Fruit fly (Drosophila melanogaster) whole organism, prepupa: Measurements from ENCODE around the gene Nubp2.

Experiments
- Blimp-1 ChIP-seq: fragments of 200-800 bp; sonication (Bioruptor generic); optimal IDR thresholded peaks from 3 replicates; lab custom pipeline; 2017; ENCODE audit warnings: missing biosample characterization, missing genetic modification characterization, mild to moderate bottlenecking, moderate library complexity, missing genetic modification reagents
- CG10631 ChIP-seq: fragments of 200-800 bp; sonication (Bioruptor generic); optimal IDR thresholded peaks from 2 replicates; lab custom pipeline; 2016; ENCODE audit warnings: missing biosample characterization, missing genetic modification characterization
- CG11294 ChIP-seq: fragments of 200-800 bp; sonication (Bioruptor generic); IDR thresholded peaks from 2 replicates; pipeline ENCODE4 v1.3.6; 2022; ENCODE audit warnings: missing biosample characterization, missing genetic modification characterization
- CG11762 ChIP-seq: fragments of 200-800 bp; sonication (Bioruptor generic); optimal IDR thresholded peaks from 3 replicates; lab custom pipeline; 2016; ENCODE audit warnings: missing biosample characterization, missing genetic modification characterization; ENCODE audit not compliant: insufficient read depth
- CG15336 ChIP-seq: fragments of 200-800 bp; sonication (Bioruptor generic); IDR thresholded peaks from 2 replicates; pipeline ENCODE4 v1.3.6; 2022; ENCODE audit warnings: missing biosample characterization, missing genetic modification characterization
- CG1621 ChIP-seq: fragments of 200-800 bp; sonication (Bioruptor generic); optimal IDR thresholded peaks from 3 replicates; lab custom pipeline; 2018; ENCODE audit warnings: missing biosample characterization, mild to moderate bottlenecking, missing genetic modification characterization
- CG16779 ChIP-seq: fragments of 200-800 bp; sonication (Bioruptor generic); optimal IDR thresholded peaks from 3 replicates; lab custom pipeline; 2017; ENCODE audit warnings: missing biosample characterization, mild to moderate bottlenecking, missing genetic modification characterization
- CG3032 ChIP-seq: fragments of 200-800 bp; optimal IDR thresholded peaks from 2 replicates; lab custom pipeline; 2019; ENCODE audit warnings: missing biosample characterization, mild to moderate bottlenecking, missing genetic modification characterization, moderate library complexity
- CG31627 ChIP-seq: fragments of 200-800 bp; sonication (Bioruptor generic); optimal IDR thresholded peaks from 3 replicates; lab custom pipeline; 2016; ENCODE audit warnings: missing biosample characterization, missing genetic modification characterization
- CG32006 ChIP-seq: fragments of 200-800 bp; sonication (Bioruptor generic); optimal IDR thresholded peaks from 3 replicates; lab custom pipeline; 2017; ENCODE audit warnings: missing biosample characterization, mild to moderate bottlenecking, missing genetic modification characterization
- CG34406 ChIP-seq: fragments of 200-800 bp; sonication (Bioruptor generic); optimal IDR thresholded peaks from 3 replicates; lab custom pipeline; 2016; ENCODE audit warnings: missing biosample characterization, missing genetic modification characterization
- CG3919 ChIP-seq: fragments of 200-800 bp; sonication (Bioruptor generic); optimal IDR thresholded peaks from 3 replicates; lab custom pipeline; 2016; ENCODE audit warnings: missing biosample characterization, missing genetic modification characterization
- CG4318 ChIP-seq: fragments of 200-800 bp; sonication (Bioruptor generic); optimal IDR thresholded peaks from 3 replicates; lab custom pipeline; 2017; ENCODE audit warnings: missing biosample characterization, mild to moderate bottlenecking, missing genetic modification characterization
- CG6163 ChIP-seq: fragments of 200-800 bp; sonication (Bioruptor generic); IDR thresholded peaks from 3 replicates; pipeline ENCODE4 v1.3.6; 2022; ENCODE audit warnings: missing biosample characterization, missing genetic modification characterization
- CG6792 ChIP-seq: fragments of 200-800 bp; sonication (Bioruptor generic); optimal IDR thresholded peaks from 3 replicates; lab custom pipeline; 2016; ENCODE audit warnings: missing biosample characterization, missing genetic modification characterization
- CG6808 ChIP-seq: fragments of 200-800 bp; sonication (Bioruptor generic); optimal IDR thresholded peaks from 3 replicates; lab custom pipeline; 2017; ENCODE audit warnings: missing biosample characterization, missing genetic modification characterization, mild to moderate bottlenecking, moderate library complexity, missing genetic modification reagents
- CG7368 ChIP-seq: fragments of 200-800 bp; sonication (Bioruptor generic); optimal IDR thresholded peaks from 3 replicates; lab custom pipeline; 2016; ENCODE audit warnings: missing biosample characterization, missing genetic modification characterization
- CG8119 ChIP-seq: fragments of 200-800 bp; sonication (Bioruptor generic); IDR thresholded peaks from 3 replicates; pipeline ENCODE4 v1.3.6; 2022; ENCODE audit warnings: missing biosample characterization, missing genetic modification characterization
- CG8319 ChIP-seq: fragments of 200-800 bp; sonication (Bioruptor generic); optimal IDR thresholded peaks from 3 replicates; lab custom pipeline; 2016; ENCODE audit warnings: missing biosample characterization, missing genetic modification characterization
- CG8632 ChIP-seq: fragments of 200-800 bp; sonication (Bioruptor generic); optimal IDR thresholded peaks from 3 replicates; lab custom pipeline; 2016; ENCODE audit warnings: missing biosample characterization, missing genetic modification characterization
- CG9139 ChIP-seq: fragments of 200-800 bp; sonication (Bioruptor generic); optimal IDR thresholded peaks from 3 replicates; lab custom pipeline; 2017; ENCODE audit warnings: missing biosample characterization, mild to moderate bottlenecking, missing genetic modification characterization
- Eip78C ChIP-seq: fragments of 200-800 bp; sonication (Bioruptor generic); peaks from one replicate; lab custom pipeline; 2016; ENCODE audit warnings: missing biosample characterization, missing genetic modification characterization
- Eip93F ChIP-seq: fragments of 200-800 bp; sonication (Bioruptor generic); optimal IDR thresholded peaks from 2 replicates; lab custom pipeline; 2016; ENCODE audit warnings: missing biosample characterization, mild to moderate bottlenecking, missing genetic modification characterization
- Ets21C ChIP-seq: fragments of 200-800 bp; sonication (Bioruptor generic); optimal IDR thresholded peaks from 3 replicates; lab custom pipeline; 2016; ENCODE audit warnings: missing biosample characterization, missing genetic modification characterization
- Ets96B ChIP-seq: fragments of 200-800 bp; optimal IDR thresholded peaks from 2 replicates; lab custom pipeline; 2019; ENCODE audit warnings: missing biosample characterization, mild to moderate bottlenecking, missing genetic modification characterization, moderate library complexity
- Hr38 ChIP-seq: sonication (Bioruptor generic); optimal IDR thresholded peaks from 2 replicates; lab custom pipeline; 2016; ENCODE audit warnings: missing biosample characterization, missing genetic modification characterization
- Hr4 ChIP-seq: fragments of 200-800 bp; sonication (Bioruptor generic); optimal IDR thresholded peaks from 3 replicates; lab custom pipeline; 2016; ENCODE audit warnings: missing biosample characterization, missing genetic modification characterization
- Lpt ChIP-seq: fragments of 200-800 bp; sonication (Bioruptor generic); optimal IDR thresholded peaks from 3 replicates; lab custom pipeline; 2016; ENCODE audit warnings: missing biosample characterization, missing genetic modification characterization
- Met ChIP-seq: fragments of 200-800 bp; sonication (Bioruptor generic); optimal IDR thresholded peaks from 3 replicates; lab custom pipeline; 2016; ENCODE audit warnings: missing biosample characterization, missing genetic modification characterization
- OdsH ChIP-seq: fragments of 200-800 bp; sonication (Bioruptor generic); optimal IDR thresholded peaks from 3 replicates; lab custom pipeline; 2016; ENCODE audit warnings: missing biosample characterization, missing genetic modification characterization
- Smox ChIP-seq: fragments of 200-800 bp; sonication (Bioruptor generic); optimal IDR thresholded peaks from 3 replicates; lab custom pipeline; 2016; ENCODE audit warnings: missing biosample characterization, missing genetic modification characterization
- Sox102F ChIP-seq: fragments of 200-800 bp; sonication (Bioruptor generic); optimal IDR thresholded peaks from 2 replicates; lab custom pipeline; 2016; ENCODE audit warnings: missing biosample characterization, mild to moderate bottlenecking, missing genetic modification characterization
- Sox14 ChIP-seq: fragments of 200-800 bp; sonication (Bioruptor generic); optimal IDR thresholded peaks from 3 replicates; lab custom pipeline; 2016; ENCODE audit warnings: missing biosample characterization, missing genetic modification characterization
- Sox15 ChIP-seq: fragments of 200-800 bp; sonication (Bioruptor generic); optimal IDR thresholded peaks from 3 replicates; lab custom pipeline; 2016; ENCODE audit warnings: missing biosample characterization, missing genetic modification characterization
- achi ChIP-seq: fragments of 200-800 bp; sonication (Bioruptor generic); optimal IDR thresholded peaks from 3 replicates; lab custom pipeline; 2016; ENCODE audit warnings: missing biosample characterization, missing genetic modification characterization
- acj6 ChIP-seq: fragments of 200-800 bp; sonication (Bioruptor generic); optimal IDR thresholded peaks from 3 replicates; lab custom pipeline; 2016; ENCODE audit warnings: missing biosample characterization, missing genetic modification characterization
- cyc ChIP-seq: fragments of 200-800 bp; sonication (Bioruptor generic); optimal IDR thresholded peaks from 3 replicates; lab custom pipeline; 2016; ENCODE audit warnings: missing biosample characterization, missing genetic modification characterization
- dac ChIP-seq: fragments of 200-800 bp; sonication (Bioruptor generic); optimal IDR thresholded peaks from 2 replicates; lab custom pipeline; 2017; ENCODE audit warnings: missing biosample characterization, mild to moderate bottlenecking, missing genetic modification characterization
- dsx ChIP-seq: fragments of 200-800 bp; optimal IDR thresholded peaks from 3 replicates; lab custom pipeline; 2019; ENCODE audit warnings: missing biosample characterization, mild to moderate bottlenecking, missing genetic modification characterization, moderate library complexity; ENCODE audit not compliant: poor library complexity, severe bottlenecking
- eg ChIP-seq: fragments of 200-800 bp; sonication (Bioruptor generic); IDR thresholded peaks from 3 replicates; pipeline ENCODE4 v1.3.6; 2022; ENCODE audit warnings: missing biosample characterization, missing genetic modification characterization
- fd59A ChIP-seq: fragments of 200-800 bp; sonication (Bioruptor generic); optimal IDR thresholded peaks from 2 replicates; lab custom pipeline; 2017; ENCODE audit warnings: missing biosample characterization, mild to moderate bottlenecking, missing genetic modification characterization, missing genetic modification reagents
- fd85E ChIP-seq: fragments of 200-800 bp; sonication (Bioruptor generic); optimal IDR thresholded peaks from 3 replicates; lab custom pipeline; 2016; ENCODE audit warnings: missing biosample characterization, missing genetic modification characterization
- fkh ChIP-seq: fragments of 200-800 bp; sonication (Bioruptor generic); optimal IDR thresholded peaks from 3 replicates; lab custom pipeline; 2017; ENCODE audit warnings: missing biosample characterization, mild to moderate bottlenecking, missing genetic modification characterization, moderate library complexity
- pdm3 ChIP-seq: fragments of 200-800 bp; sonication (Bioruptor generic); optimal IDR thresholded peaks from 3 replicates; lab custom pipeline; 2016; ENCODE audit warnings: missing biosample characterization, missing genetic modification characterization
- salr ChIP-seq, 2 experiments: fragments of 200-800 bp; sonication (Bioruptor generic); optimal IDR thresholded peaks; 3 replicates each; lab custom pipeline; 2016 to 2018; ENCODE audit warnings: missing biosample characterization in 2 of 2, missing genetic modification characterization in 2 of 2, mild to moderate bottlenecking in 1 of 2
- spab ChIP-seq: fragments of 200-800 bp; sonication (Bioruptor generic); optimal IDR thresholded peaks from 2 replicates; lab custom pipeline; 2017; ENCODE audit warnings: missing biosample characterization, mild to moderate bottlenecking, missing genetic modification characterization, missing genetic modification reagents
- svp ChIP-seq: fragments of 200-800 bp; sonication (Bioruptor generic); peaks from one replicate; lab custom pipeline; 2016; ENCODE audit warnings: missing biosample characterization, missing genetic modification characterization
- topi ChIP-seq: fragments of 200-800 bp; sonication (Bioruptor generic); optimal IDR thresholded peaks from 3 replicates; lab custom pipeline; 2016; ENCODE audit warnings: missing biosample characterization, missing genetic modification characterization
- vri ChIP-seq: fragments of 200-800 bp; sonication (Bioruptor generic); optimal IDR thresholded peaks from 3 replicates; lab custom pipeline; 2016; ENCODE audit warnings: missing biosample characterization, mild to moderate bottlenecking, missing genetic modification characterization

The Nubp2 gene

DNA sequence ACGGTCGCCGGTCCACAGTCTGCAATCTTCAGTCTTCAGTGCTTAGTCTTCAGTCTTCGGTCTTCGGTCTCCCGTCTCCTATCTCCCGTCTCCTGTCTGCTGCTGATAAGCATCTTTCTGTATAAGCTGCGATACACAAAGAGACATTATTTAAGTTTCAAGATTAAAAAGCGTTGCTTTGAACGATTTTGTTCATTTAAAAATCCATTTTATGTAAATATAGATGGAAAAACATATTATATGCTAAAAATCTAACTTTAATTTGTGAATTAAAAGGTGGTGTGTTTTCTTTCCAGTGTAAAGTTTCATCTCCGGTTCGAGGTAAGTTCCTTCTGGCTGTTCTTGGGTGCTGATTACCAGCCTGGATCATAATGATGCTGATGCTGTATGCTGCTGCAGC lies 23.0 kb downstream of the Nubp2 start (continued):
- TF ChIP-seq CG7368 (GFP tag; lab: Kevin White, UChicago) (peak; percentile 42), dac (no peak), OdsH (GFP tag; lab: Kevin White, UChicago) (peak; percentile 52), salr (GFP tag; optimal IDR thresholded peaks at IDR 0.05; lab: Kevin White, UChicago) (peak in 1 of 2 experiments; percentile 38), CG16779 (no peak), CG6808 (peak; percentile 50), Smox (GFP tag; lab: Kevin White, UChicago) (peak; percentile 74), acj6 (GFP tag; lab: Kevin White, UChicago) (peak; percentile 60), CG9139 (GFP tag; lab: Kevin White, UChicago) (peak; percentile 32), CG8319 (GFP tag; lab: Kevin White, UChicago) (no peak), Hr38 (GFP tag; lab: Kevin White, UChicago) (no peak), CG6792 (peak; percentile 64), CG31627 (GFP tag; lab: Kevin White, UChicago) (peak; percentile 68), Met (GFP tag; lab: Kevin White, UChicago) (peak; percentile 76), CG34406 (GFP tag; lab: Kevin White, UChicago) (peak; percentile 43), CG3032 (tag; lab: Kevin White, UChicago) (peak; percentile 73), Blimp-1 (GFP tag; lab: Kevin White, UChicago) (peak; percentile 26), Sox102F (GFP tag; lab: Kevin White, UChicago) (peak; percentile 65), fd85E (GFP tag; lab: Kevin White, UChicago) (no peak), eg (GFP tag; lab: Robert Waterston, UW) (no peak), Sox15 (no peak), Lpt (GFP tag; lab: Kevin White, UChicago) (no peak), fd59A (GFP tag; lab: Kevin White, UChicago) (peak; percentile 53), Eip93F (no peak), CG11294 (GFP tag; lab: Robert Waterston, UW) (no peak), CG8632 (peak; percentile 17), CG10631 (GFP tag; lab: Kevin White, UChicago) (peak; percentile 63), spab (peak; percentile 64), CG1621 (tag; lab: Kevin White, UChicago) (peak; percentile 70), CG3919 (GFP tag; lab: Kevin White, UChicago) (peak; percentile 71), CG32006 (peak; percentile 25), CG4318 (GFP tag; lab: Kevin White, UChicago) (no peak), CG8119 (GFP tag; lab: Robert Waterston, UW) (no peak), vri (GFP tag; lab: Kevin White, UChicago) (peak; percentile 55), topi (GFP tag; lab: Kevin White, UChicago) (peak; percentile 68), Ets96B (tag; lab: Kevin White, UChicago) (peak; percentile 84), dsx (peak; percentile 77), Hr4 (no peak), pdm3 (peak; percentile 58)

DNA sequence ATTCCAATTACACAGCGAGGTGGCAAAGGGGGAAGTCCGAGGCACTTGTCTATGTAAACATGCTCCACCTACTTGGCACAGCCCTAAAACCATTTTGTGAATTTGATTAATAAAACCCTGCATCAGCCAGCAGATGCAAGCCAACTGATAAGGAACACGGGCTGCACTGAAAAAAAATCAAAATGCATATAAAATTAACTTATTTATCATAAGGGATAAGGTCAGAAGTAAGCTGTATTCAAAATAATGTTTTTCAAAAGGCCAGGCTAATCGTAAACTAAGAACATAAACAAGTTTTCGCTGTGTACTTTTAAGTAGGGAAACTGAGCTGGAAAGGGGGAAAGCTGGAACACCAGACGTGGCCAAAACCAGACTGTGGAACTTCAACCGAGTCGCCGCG lies 25.5 kb downstream of the Nubp2 start:
- TF ChIP-seq CG7368 (GFP tag; lab: Kevin White, UChicago): peak; percentile 31
- peak; percentile 31 to 71 for TF ChIP-seq salr (GFP tag; optimal IDR thresholded peaks at IDR 0.05; lab: Kevin White, UChicago)
- TF ChIP-seq CG10631 (GFP tag; lab: Kevin White, UChicago): peak; percentile 65
- peak; percentile 46 for TF ChIP-seq Sox102F (GFP tag; lab: Kevin White, UChicago)
- peak; percentile 70 for TF ChIP-seq CG32006
- TF ChIP-seq CG6163 (GFP tag; lab: Robert Waterston, UW): peak; percentile 70
- TF ChIP-seq CG8319 (GFP tag; lab: Kevin White, UChicago): no peak
- TF ChIP-seq CG3032 (tag; lab: Kevin White, UChicago): peak; percentile 69
- no peak for TF ChIP-seq vri (GFP tag; lab: Kevin White, UChicago)
- peak; percentile 58 for TF ChIP-seq dsx
- TF ChIP-seq pdm3: peak; percentile 72
- peak; percentile 84 for TF ChIP-seq svp
- TF ChIP-seq cyc: peak; percentile 69
- no peak for TF ChIP-seq CG11762
- peak; percentile 66 for TF ChIP-seq achi (GFP tag; lab: Kevin White, UChicago)
- peak; percentile 67 for TF ChIP-seq OdsH (GFP tag; lab: Kevin White, UChicago)
- peak; percentile 52 for TF ChIP-seq Smox (GFP tag; lab: Kevin White, UChicago)
- TF ChIP-seq CG15336 (GFP tag; lab: Robert Waterston, UW): peak; percentile 49; the same call in 1 of the 2 replicates
- peak; percentile 39 for TF ChIP-seq fd59A (GFP tag; lab: Kevin White, UChicago)
- peak; percentile 91 for TF ChIP-seq Eip78C
- peak; percentile 74 for TF ChIP-seq Sox14 (GFP tag; lab: Kevin White, UChicago)
- peak; percentile 77 for TF ChIP-seq CG3919 (GFP tag; lab: Kevin White, UChicago)
- peak; percentile 69 for TF ChIP-seq Ets96B (tag; lab: Kevin White, UChicago)
- TF ChIP-seq fkh (GFP tag; lab: Kevin White, UChicago): no peak
- TF ChIP-seq Hr4: peak; percentile 50
- peak; percentile 53 for TF ChIP-seq CG6792
- TF ChIP-seq Ets21C (GFP tag; lab: Kevin White, UChicago): peak; percentile 38
- TF ChIP-seq CG8119 (GFP tag; lab: Robert Waterston, UW): peak; percentile 59; the same call in 2 of the 3 replicates
